Worm (Caenorhabditis elegans): ENCODE results near the gene C01G6.4.

DNA sequence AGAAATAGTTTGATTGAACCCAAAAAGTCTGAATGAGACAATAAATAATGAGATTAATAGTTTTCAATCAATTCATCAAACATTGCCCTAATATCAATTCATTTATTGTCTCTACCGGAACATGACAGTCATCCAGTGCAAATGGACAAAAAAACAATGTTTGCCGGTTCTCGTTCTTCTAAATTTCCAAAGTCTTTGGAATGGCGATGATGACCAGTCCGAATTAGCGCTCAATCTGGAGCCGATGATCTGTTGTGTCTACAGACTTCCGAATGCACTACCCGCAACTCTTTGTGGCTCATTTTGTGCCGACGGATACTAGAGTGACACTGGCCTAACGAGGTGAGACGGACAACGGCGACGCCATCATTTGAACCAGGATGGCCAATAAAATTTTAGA, 36.6 kb downstream of the C01G6.4 start, which contains the start of gene T26C5.3:
- TF ChIP-seq unc-62 (GFP tag; optimal IDR thresholded peaks at IDR 0.05) (no peak), let-607 (tag; optimal IDR thresholded peaks at IDR 0.05) (no peak), sea-2 (GFP tag; IDR thresholded peaks at IDR 0.05) (no peak), F57A8.1 (GFP tag; optimal IDR thresholded peaks at IDR 0.05) (no peak), unc-130 (GFP tag; optimal IDR thresholded peaks at IDR 0.05) (no peak), hlh-12 (tag; optimal IDR thresholded peaks at IDR 0.05) (no peak), B0019.2 (GFP tag; conservative IDR thresholded peaks at IDR 0.05) (no peak), athp-1 (tag; optimal IDR thresholded peaks at IDR 0.05) (no peak), C17E4.6 (GFP tag; IDR thresholded peaks at IDR 0.05) (no peak), nhr-27 (tag; optimal IDR thresholded peaks at IDR 0.05) (no peak)
